Fruit fly (Drosophila melanogaster): ENCODE results near the gene csw.

csw gene

DNA sequence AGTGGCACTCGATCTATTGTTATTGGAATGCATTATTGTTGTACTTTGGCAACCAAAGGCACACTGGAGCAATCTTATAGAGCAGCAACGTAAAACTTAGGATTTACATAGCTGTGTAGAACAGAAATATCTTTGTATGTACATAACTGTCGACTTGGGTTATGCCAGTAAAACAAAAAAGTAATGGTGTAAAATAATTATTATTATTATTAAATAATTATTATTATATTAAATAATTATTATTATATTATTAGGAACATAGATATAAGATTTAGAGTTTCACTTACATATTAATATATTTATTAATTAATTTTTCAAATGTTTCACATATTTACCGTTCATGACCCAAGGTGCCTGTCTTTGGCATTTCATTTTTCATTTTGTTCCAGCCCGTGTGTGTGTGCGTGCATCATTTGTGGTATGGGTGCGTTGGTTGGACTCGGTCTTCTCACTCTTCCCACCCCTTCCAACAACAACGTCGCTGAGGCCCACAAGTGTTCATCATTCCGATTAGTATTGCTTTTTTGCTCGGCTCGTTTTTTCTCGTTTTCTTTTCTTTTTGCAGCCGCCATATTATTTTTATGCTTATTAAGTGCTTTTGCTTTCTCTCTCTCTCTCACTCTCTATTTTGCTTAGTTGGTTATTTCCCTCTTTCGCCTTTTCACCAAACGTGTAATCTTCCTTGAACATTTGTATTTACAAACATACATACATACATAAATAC is 30.1 kb downstream of the csw start (continued):
- TF ChIP-seq CG15514 (GFP tag; optimal IDR thresholded peaks at IDR 0.05) (peak; percentile 84), Eip74EF (GFP tag; optimal IDR thresholded peaks at IDR 0.05) (peak in 1 of 2 experiments; percentile 95), CG7745 (tag; optimal IDR thresholded peaks at IDR 0.05) (peak; percentile 8), Lpt (GFP tag; optimal IDR thresholded peaks at IDR 0.05) (no peak), dm (GFP tag; optimal IDR thresholded peaks at IDR 0.05) (peak; percentile 16), esg (GFP tag; conservative IDR thresholded peaks at IDR 0.05) (peak; percentile 91), Mes4 (GFP tag; optimal IDR thresholded peaks at IDR 0.05) (peak; percentile 55), Neu2 (GFP tag; optimal IDR thresholded peaks at IDR 0.05; ENCODE audit: borderline replicate concordance) (no peak), CG10366 (GFP tag; IDR thresholded peaks at IDR 0.05) (peak; percentile 88), CG10274 (GFP tag; optimal IDR thresholded peaks at IDR 0.05) (peak; percentile 82), ind (GFP tag; optimal IDR thresholded peaks at IDR 0.05) (peak; percentile 97), seq (GFP tag; IDR thresholded peaks at IDR 0.05) (peak; percentile 84), Usf (GFP tag; optimal IDR thresholded peaks at IDR 0.05) (peak; percentile 98), Rx (GFP tag; IDR thresholded peaks at IDR 0.05) (peak; percentile 78), zen (tag; optimal IDR thresholded peaks at IDR 0.05) (peak; percentile 97), Adf1 (GFP tag; IDR thresholded peaks at IDR 0.05) (no peak), Dip2 (GFP tag; IDR thresholded peaks at IDR 0.05) (no peak), CG12391 (tag; optimal IDR thresholded peaks at IDR 0.05) (peak; percentile 99), Drgx (GFP tag; IDR thresholded peaks at IDR 0.05) (peak; percentile 78), HLHmδ (GFP tag; optimal IDR thresholded peaks at IDR 0.05) (no peak), Bteb2 (GFP tag; optimal IDR thresholded peaks at IDR 0.05) (peak; percentile 19), CG9876 (GFP tag; optimal IDR thresholded peaks at IDR 0.05) (peak; percentile 66), CG4617 (GFP tag; optimal IDR thresholded peaks at IDR 0.05; ENCODE audit: borderline replicate concordance) (peak; percentile 87), Tbp (GFP tag; optimal IDR thresholded peaks at IDR 0.05) (no peak), Scr (GFP tag; IDR thresholded peaks at IDR 0.05; ENCODE audit: partially characterized antibody) (0 out of 2 replicates have a peak, but pooled peaks have one; percentile 16), CG12104 (GFP tag; optimal IDR thresholded peaks at IDR 0.05) (peak; percentile 97), Ets65A (GFP tag) (peak; percentile 94), CG12299 (tag; optimal IDR thresholded peaks at IDR 0.05) (peak; percentile 94), CG5953 (GFP tag; IDR thresholded peaks at IDR 0.05) (peak; percentile 81), CG2875 (GFP tag; optimal IDR thresholded peaks at IDR 0.05) (peak; percentile 97), mld (GFP tag; IDR thresholded peaks at IDR 0.05; ENCODE audit: partially characterized antibody) (no peak), Gsc (GFP tag; IDR thresholded peaks at IDR 0.05) (peak; percentile 85), vvl (GFP tag; IDR thresholded peaks at IDR 0.05) (peak; percentile 90), wdn (GFP tag; IDR thresholded peaks at IDR 0.05) (peak; percentile 83), B-H1 (GFP tag; IDR thresholded peaks at IDR 0.05) (peak; percentile 87), CG30403 (GFP tag; optimal IDR thresholded peaks at IDR 0.05) (peak; percentile 92), CG1024 (GFP tag; IDR thresholded peaks at IDR 0.05) (peak; percentile 74), CG17359 (tag; optimal IDR thresholded peaks at IDR 0.05) (peak; percentile 96), Kr (GFP tag; optimal IDR thresholded peaks at IDR 0.05) (peak; percentile 90), ATbp (GFP tag; optimal IDR thresholded peaks at IDR 0.05) (peak; percentile 95), zfh2 (GFP tag; optimal IDR thresholded peaks at IDR 0.05) (peak; percentile 86), Vsx1 (GFP tag; optimal IDR thresholded peaks at IDR 0.05) (peak; percentile 95), CG4404 (GFP tag; IDR thresholded peaks at IDR 0.05) (peak; percentile 95), Meics (GFP tag; optimal IDR thresholded peaks at IDR 0.05) (peak; percentile 98), slp2 (GFP tag; optimal IDR thresholded peaks at IDR 0.05) (peak; percentile 89), Elba2 (GFP tag; optimal IDR thresholded peaks at IDR 0.05) (peak; percentile 73), CG8478 (optimal IDR thresholded peaks at IDR 0.05) (no peak), gsb (GFP tag; IDR thresholded peaks at IDR 0.05) (peak; percentile 75), CG3281 (GFP tag; optimal IDR thresholded peaks at IDR 0.05) (peak; percentile 99), gro (GFP tag; optimal IDR thresholded peaks at IDR 0.05) (peak; percentile 10)

Data from whole organism, embryonic.